Worm (Caenorhabditis elegans) whole organism, dauer: ENCODE results near the gene T02D1.9.

Source experiments
- unc-62 ChIP-seq: sonication (generic microtip); optimal IDR thresholded peaks from 2 replicates; lab custom pipeline; 2017; ENCODE audit warnings: missing biosample characterization, missing genetic modification reagents, missing genetic modification characterization

T02D1.9 gene

DNA sequence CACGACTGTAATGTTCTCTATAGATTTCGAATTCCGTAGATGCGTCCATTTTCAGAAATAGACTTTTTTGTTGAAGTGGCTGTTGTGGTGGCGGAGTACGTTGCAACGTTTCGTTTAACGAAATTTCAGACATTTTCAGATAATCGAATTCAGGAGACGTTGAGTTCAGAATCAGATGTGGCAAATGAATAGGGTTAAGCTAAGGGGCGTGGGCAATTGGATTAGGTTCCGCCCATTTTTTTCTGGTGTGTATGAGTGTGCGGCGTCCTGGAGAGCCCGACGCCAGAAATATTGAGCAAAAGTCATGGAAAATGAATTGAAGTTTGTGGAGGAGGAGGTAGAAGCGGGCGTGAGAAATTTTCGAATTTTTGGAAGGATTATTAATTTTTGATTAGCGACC, 6.0 kb upstream of the T02D1.9 start:
- no peak for TF ChIP-seq unc-62 (GFP tag; lab: Kevin White, UChicago)

ce11 chrIV:17407025-17407424, 366 bp downstream of the T02D1.9 start, which contains the start of gene T02D1.7:
Gene T02D1.7 (minus strand): TSS chrIV:17407125.
- no peak for TF ChIP-seq unc-62 (GFP tag; lab: Kevin White, UChicago)

DNA sequence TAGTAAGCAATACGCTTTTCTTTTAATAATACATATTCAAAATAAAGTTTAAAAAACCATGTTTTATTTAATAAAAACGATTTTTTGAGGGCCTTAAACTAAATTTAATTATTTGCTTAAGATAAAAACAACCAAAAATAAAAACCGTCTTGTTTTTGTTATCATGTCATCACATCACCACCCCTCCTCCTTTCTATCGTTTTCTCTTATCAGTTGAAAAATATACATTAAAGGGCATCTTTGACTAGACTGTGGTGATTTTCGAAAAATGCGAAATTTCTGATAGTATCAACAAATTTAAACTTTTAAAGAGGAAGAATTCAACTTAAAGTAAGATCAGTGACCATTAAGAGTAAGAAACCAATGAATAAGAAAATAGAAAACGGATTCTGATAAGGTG, 1.3 kb downstream of the T02D1.9 start:
- no peak for TF ChIP-seq unc-62 (GFP tag; lab: Kevin White, UChicago)

DNA sequence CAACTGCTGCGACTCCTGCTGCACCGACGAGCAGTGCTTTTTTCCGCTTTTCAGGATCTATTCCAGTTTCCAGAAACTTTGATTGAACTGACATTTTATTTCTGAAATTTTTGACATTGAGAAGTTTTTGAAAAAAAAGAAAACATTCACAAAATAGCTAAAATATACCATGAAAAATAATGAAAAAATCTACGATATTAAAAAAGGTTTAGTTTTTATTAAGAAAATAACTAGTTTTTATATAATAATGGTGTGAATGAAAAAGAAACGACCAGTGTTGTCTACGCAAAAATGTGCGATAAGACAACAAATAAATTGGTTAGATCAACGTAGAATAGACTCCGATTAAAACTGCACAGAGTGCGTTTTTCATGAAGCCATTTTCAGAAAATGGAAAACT, 1.9 kb downstream of the T02D1.9 start, which contains the start of gene pmp-4:
pmp-4 (minus strand) TSS at position 101 of the 400 bp plus-strand sequence.
- TF ChIP-seq unc-62 (GFP tag; lab: Kevin White, UChicago), result no peak

DNA sequence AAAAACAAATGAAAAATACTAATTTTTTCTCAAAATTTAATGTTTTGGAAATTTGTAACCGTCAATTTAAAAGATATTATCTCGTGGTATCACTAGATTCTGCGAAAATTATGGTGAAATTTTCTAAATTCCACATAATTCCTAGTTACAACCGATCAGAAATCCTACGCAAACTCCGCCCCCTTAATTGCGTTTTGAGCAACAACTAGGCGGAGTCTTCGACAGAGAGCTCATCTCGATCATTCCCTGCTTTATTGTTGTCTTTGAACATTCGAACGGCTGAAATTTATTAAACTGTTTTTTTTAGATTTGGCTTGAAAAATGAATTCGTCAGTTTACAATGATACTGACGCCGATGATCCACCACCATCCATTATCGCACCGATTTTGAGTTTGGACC, 7.9 kb downstream of the T02D1.9 start, which contains the start of gene T02D1.4:
T02D1.4 (plus strand) TSS at position 301 of the 400 bp plus-strand sequence.
- no peak for TF ChIP-seq unc-62 (GFP tag; lab: Kevin White, UChicago)

- TF ChIP-seq unc-62 (GFP tag; lab: Kevin White, UChicago), result no peak
These were observed 11.5 kb downstream of the T02D1.9 start, which contains the start of gene sru-15 for ce11 chrIV:17395910-17396309. Gene sru-15 (plus strand): TSS chrIV:17396210.

DNA sequence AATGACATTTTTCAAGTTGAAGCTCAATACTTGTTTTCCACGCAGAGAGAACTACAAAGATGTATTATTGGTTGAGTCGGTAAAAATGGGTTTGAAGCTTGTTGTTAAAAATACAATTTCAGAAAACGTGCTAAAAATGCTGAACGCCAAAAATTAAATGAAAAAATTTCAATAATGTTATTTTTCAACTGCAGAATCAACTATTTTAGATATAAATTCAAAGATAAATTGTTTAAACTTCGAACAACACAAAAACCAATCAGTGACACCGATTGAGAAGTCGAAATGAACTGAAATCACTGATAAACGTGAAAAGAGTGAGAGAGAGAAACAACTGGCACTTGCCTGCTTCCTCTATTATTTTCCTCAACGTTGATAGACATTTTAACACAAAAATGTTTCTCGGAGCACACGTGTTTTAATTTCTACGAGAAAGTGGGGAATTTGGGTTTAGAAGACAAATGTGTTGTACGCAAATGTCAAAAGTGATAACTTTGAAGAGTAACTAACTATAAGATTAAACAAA, 19.9 kb downstream of the T02D1.9 start, which contains the start of gene T02D1.8:
T02D1.8 (minus strand) TSS at position 51 of the 526 bp plus-strand sequence.
- no peak for TF ChIP-seq unc-62 (GFP tag; lab: Kevin White, UChicago)

ce11 chrIV:17383046-17383445, 24.3 kb downstream of the T02D1.9 start, which contains the start of gene C30H6.12:
Gene C30H6.12 (plus strand): TSS chrIV:17383346.
- no peak for TF ChIP-seq unc-62 (GFP tag; lab: Kevin White, UChicago)

DNA sequence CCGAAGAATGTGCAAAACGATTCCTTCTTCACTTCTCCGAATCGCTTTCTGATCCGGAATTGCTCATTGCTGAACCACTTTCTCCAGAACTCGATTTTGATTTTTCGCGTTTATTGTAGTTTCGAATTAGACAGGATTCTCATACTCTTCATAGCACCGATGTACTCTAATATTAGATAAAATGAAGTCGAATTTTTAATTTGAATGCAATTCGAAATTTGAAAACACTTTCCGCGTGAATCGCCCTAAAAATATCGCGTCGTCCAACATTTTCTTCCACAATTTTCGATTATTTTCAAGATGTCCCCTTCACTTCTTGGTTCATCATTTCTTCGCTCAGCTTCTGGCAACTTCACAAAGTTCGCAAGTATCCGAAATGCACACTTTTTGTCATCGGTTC, 25.4 kb downstream of the T02D1.9 start, which contains the start of gene C30H6.8:
C30H6.8 (plus strand) TSS at position 301 of the 400 bp plus-strand sequence.
- no peak for TF ChIP-seq unc-62 (GFP tag; lab: Kevin White, UChicago)

DNA sequence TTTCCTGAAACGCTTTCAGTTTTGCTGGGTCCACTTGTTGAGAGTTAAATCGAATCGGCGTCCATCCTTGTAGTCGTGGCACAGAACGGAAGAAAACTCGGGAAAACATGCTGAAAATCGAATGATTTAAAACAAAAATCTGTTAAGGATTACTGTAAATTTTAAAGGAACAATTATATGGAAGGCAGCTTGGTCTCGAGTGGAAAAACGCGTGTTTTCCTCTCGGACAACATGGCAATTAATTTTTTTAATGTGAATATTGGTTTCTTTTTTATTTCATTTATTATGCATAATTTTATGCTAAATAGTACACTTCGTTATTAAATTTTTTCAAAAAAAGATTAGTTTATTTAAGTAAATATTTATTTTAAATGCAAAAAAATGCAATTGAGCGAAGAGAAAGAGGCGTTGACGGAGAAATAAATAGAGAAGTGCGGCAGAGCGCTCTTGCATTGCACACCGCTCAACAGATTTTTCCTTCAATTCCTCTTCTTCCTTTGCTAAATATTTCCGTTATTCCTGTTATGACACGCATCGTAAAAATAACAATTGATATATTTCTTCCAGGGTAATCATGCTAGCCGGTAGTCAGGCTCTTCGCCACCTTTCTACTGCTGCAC, 27.2 kb downstream of the T02D1.9 start, which contains the start of the genes C30H6.9 and dlat-2:
C30H6.9 (minus strand) TSS at position 110 of the 620 bp plus-strand sequence.
dlat-2 (plus strand) TSS at position 566 of the 620 bp plus-strand sequence.
- no peak for TF ChIP-seq unc-62 (GFP tag; lab: Kevin White, UChicago)

DNA sequence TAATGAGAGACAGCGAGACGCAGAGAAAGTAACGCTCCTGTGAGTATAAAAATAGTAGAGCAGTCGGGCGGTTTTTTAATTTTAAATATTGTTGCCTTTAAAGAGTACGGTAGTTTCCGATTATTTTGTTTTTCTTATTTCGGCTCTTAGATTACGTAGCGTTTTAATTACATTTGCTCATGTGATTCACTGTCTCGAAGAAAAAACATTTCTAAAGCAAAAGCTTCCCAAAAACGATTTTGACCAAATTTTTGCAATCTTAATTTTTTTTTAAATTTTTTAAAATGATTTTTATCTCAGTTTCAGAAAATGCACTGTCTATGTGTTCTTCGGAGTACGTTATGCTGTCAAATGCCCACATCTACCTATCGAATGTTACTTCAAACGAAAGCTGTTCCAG, 31.3 kb downstream of the T02D1.9 start, which contains the start of gene haf-1:
haf-1 (plus strand) TSS at position 301 of the 400 bp plus-strand sequence.
- no peak for TF ChIP-seq unc-62 (GFP tag; lab: Kevin White, UChicago)

DNA sequence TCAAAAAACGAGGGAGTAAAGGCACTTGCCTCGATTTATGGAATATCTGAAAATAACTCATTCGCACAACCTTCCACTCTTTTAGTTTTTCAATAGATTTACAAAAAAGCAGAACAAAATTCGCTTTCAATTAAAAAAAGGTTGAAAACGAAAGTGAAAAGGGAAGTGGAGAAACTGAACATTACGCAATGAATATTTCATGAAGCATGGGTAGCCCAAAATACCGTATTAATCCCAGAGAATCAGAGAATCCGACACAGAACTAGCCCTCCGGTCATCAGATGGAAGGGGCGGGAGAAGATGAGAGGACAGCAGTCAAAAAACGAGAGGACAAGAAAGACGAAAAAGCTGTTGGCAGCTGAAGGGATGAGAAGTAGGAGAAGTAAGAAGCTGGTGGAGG, 35.9 kb downstream of the T02D1.9 start, which contains the start of gene C30H6.5:
C30H6.5 (plus strand) TSS at position 301 of the 400 bp plus-strand sequence.
- no peak for TF ChIP-seq unc-62 (GFP tag; lab: Kevin White, UChicago)

DNA sequence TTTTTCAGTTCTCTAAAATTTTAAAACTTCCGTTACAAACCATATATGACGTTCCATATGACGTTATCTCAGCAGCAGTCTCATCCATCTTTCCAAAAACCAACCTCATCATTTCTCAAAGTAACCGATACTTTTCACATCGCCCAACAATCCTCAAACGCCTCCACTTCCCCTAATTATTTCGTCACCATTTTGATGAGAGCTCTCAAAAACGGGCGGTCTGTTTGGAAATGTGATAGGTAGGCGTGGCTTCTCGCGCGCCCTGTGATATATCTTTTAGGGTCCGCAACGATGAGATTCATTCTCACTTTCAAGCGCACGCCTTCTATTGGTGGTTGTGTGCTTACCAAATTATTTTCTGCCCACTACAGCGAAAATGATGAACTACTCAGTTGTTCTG, 39.1 kb downstream of the T02D1.9 start, which contains the start of gene trh-1:
trh-1 (plus strand) TSS at position 301 of the 400 bp plus-strand sequence.
- TF ChIP-seq unc-62 (GFP tag; lab: Kevin White, UChicago), result no peak

- no peak for TF ChIP-seq unc-62 (GFP tag; lab: Kevin White, UChicago)
These were observed 40.1 kb downstream of the T02D1.9 start, which contains the start of gene zipt-17 for ce11 chrIV:17367294-17367693. Gene zipt-17 (minus strand): TSS chrIV:17367394.

DNA sequence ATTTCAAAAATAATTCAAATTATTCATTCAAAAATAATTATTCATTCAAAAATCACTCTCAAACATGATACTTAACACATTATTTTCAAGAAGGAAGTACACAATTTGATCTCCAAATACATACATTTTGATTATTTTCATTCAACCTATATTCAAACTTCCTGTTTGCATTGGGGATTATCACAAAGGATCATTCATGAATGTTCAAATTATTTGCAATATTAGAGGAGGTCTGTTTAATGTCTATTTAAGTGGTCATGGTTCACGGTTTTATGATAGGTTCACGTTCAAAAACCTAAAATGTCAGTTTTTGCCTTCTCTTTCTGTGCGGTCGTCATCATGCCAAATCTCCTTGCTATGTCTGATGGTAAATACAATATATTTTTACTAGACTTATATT, 46.2 kb downstream of the T02D1.9 start, which contains the start of gene clec-202:
clec-202 (plus strand) TSS at position 301 of the 400 bp plus-strand sequence.
- no peak for TF ChIP-seq unc-62 (GFP tag; lab: Kevin White, UChicago)
